Worm (Caenorhabditis elegans) whole organism, midembryonic: ENCODE data around the gene cyn-17.

ENCODE experiments used
- T22C8.4 ChIP-seq: fragments of 200-800 bp; sonication (Bioruptor generic); IDR thresholded peaks from 2 replicates; pipeline ENCODE4 v1.3.6; 2022; ENCODE audit warnings: missing genetic modification characterization, missing compliant biosample characterization
- cog-1 ChIP-seq: sonication (generic microtip); optimal IDR thresholded peaks from 2 replicates; lab custom pipeline; 2016; ENCODE audit warnings: missing genetic modification characterization, missing compliant biosample characterization
- flt-1 ChIP-seq: fragments of 200-800 bp; sonication (Bioruptor generic); IDR thresholded peaks from 2 replicates; pipeline ENCODE4 v1.3.6; 2022; ENCODE audit warnings: missing genetic modification characterization, missing compliant biosample characterization
- klf-2 ChIP-seq: fragments of 200-800 bp; sonication (Bioruptor generic); conservative IDR thresholded peaks from 2 replicates; pipeline ENCODE4 v1.3.6; 2022; ENCODE audit warnings: missing genetic modification reagents, missing genetic modification characterization, missing compliant biosample characterization
- med-1 ChIP-seq: sonication (generic microtip); optimal IDR thresholded peaks from 2 replicates; lab custom pipeline; 2017; ENCODE audit warnings: missing genetic modification characterization, mild to moderate bottlenecking, missing compliant biosample characterization, antibody characterized with exemption, missing genetic modification reagents; ENCODE audit not compliant: insufficient read depth
- ref-1 ChIP-seq: fragments of 200-800 bp; sonication (Bioruptor generic); conservative IDR thresholded peaks from 2 replicates; pipeline ENCODE4 v1.3.6; 2022; ENCODE audit warnings: missing genetic modification reagents, missing genetic modification characterization, missing compliant biosample characterization
- ztf-23 ChIP-seq: fragments of 200-800 bp; sonication (Bioruptor generic); IDR thresholded peaks from 2 replicates; pipeline ENCODE4 v1.3.6; 2022; ENCODE audit warnings: missing genetic modification reagents, missing genetic modification characterization, missing compliant biosample characterization
- ztf-29 ChIP-seq: fragments of 200-800 bp; sonication (Bioruptor generic); IDR thresholded peaks from 2 replicates; pipeline ENCODE4 v1.3.6; 2022; ENCODE audit warnings: missing genetic modification reagents, missing genetic modification characterization, missing compliant biosample characterization

ce11 chrV:5785372-5785771 is 14.1 kb upstream of the cyn-17 start, which contains the start of gene F44E7.7:
- no peak for TF ChIP-seq ref-1 (GFP tag; lab: Robert Waterston, UW)
- TF ChIP-seq med-1 (GFP tag; lab: Kevin White, UChicago), result no peak
- no peak for TF ChIP-seq klf-2
- no peak for TF ChIP-seq ztf-23 (GFP tag; lab: Robert Waterston, UW)
- TF ChIP-seq T22C8.4 (GFP tag; lab: Robert Waterston, UW), result no peak
- TF ChIP-seq ztf-29 (GFP tag; lab: Robert Waterston, UW), result no peak
- no peak for TF ChIP-seq flt-1 (GFP tag; lab: Robert Waterston, UW)
- TF ChIP-seq cog-1 (tag; lab: Kevin White, UChicago), result no peak
